Fruit fly (Drosophila melanogaster) S2 (cell line): ENCODE measurements around the gene Acsf3.

ENCODE experiments used
- CG8478 ChIP-seq: fragments of >200 bp; optimal IDR thresholded peaks from 2 replicates; lab custom pipeline; 2018
- CTCF ChIP-seq, 2 experiments: fragments of >200 bp; optimal IDR thresholded peaks; 2 replicates each; lab custom pipeline; 2018

- no peak for TF ChIP-seq CTCF (optimal IDR thresholded peaks at IDR 0.05; lab: Kevin White, UChicago)
- no peak for TF ChIP-seq CG8478 (lab: Kevin White, UChicago)
Observed at dm6 chrX:7312406-7312805, 16.4 kb upstream of the Acsf3 start.
